Fruit fly (Drosophila melanogaster): ENCODE data around the gene CG11694.

CG11694 gene

DNA sequence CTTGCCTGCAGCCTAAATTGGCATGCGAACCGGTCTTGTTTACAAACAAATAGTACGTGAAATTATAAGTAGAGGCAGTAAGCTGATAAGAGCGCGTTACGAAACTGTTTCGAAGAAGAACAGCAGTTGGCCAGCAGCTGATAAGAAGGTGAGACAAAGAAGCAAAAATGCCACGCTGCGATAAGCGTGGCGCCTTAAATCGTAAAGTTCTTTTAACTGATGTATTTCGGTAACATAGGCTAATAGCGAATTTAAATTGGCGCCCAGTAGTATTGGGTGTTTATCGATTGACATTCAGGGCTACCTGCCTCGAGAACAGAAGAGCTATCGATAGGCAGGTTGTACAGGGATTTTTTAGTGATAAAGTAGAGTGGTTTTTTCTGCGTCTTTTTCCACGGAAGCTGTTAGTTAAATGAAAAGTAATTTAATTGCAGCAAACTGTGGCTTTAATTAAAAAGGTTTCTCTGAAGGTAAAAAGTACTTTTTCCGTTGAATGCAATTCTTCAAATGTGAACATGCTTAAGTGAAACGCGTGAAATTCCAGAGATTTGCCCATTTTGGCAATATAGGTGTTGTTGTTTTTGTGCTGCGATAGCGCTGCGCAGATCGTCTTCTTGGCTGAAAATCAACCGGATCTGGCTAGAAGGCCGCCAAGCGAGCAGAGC is 44.8 kb upstream of the CG11694 start, which contains the start of gene stck (continued):
- TF ChIP-seq fd64A (GFP tag; optimal IDR thresholded peaks at IDR 0.05) (no peak), Adf1 (GFP tag; IDR thresholded peaks at IDR 0.05) (no peak), CG14860 (GFP tag; IDR thresholded peaks at IDR 0.05; ENCODE audit: partially characterized antibody) (peak; percentile 56; the same call in 1 of the 3 replicates), BEAF-32 (GFP tag; optimal IDR thresholded peaks at IDR 0.05) (peak; percentile 81), CG10321 (GFP tag; IDR thresholded peaks at IDR 0.05) (no peak), GATAe (GFP tag; conservative IDR thresholded peaks at IDR 0.05) (peak; percentile 51; the same call in 1 of the 2 replicates), Mrtf (GFP tag; IDR thresholded peaks at IDR 0.05) (no peak), Doc3 (GFP tag; IDR thresholded peaks at IDR 0.05; ENCODE audit: partially characterized antibody) (0 out of 3 replicates have a peak, but pooled peaks have one; percentile 26), Opbp (GFP tag; IDR thresholded peaks at IDR 0.05; ENCODE audit: partially characterized antibody) (peak; percentile 61), CG7928 (GFP tag; optimal IDR thresholded peaks at IDR 0.05) (peak; percentile 96), Jarid2 (GFP tag; optimal IDR thresholded peaks at IDR 0.05) (no peak), CG2116 (GFP tag; optimal IDR thresholded peaks at IDR 0.05) (peak; percentile 87), CG2202 (tag; optimal IDR thresholded peaks at IDR 0.05) (no peak), CG33557 (GFP tag; optimal IDR thresholded peaks at IDR 0.05) (no peak), CG31441 (GFP tag; IDR thresholded peaks at IDR 0.05) (0 out of 2 replicates have a peak, but pooled peaks have one; percentile 15), sob (GFP tag; IDR thresholded peaks at IDR 0.05) (peak; percentile 40; the same call in 1 of the 2 replicates), CG13775 (GFP tag; optimal IDR thresholded peaks at IDR 0.05) (no peak), amos (GFP tag; IDR thresholded peaks at IDR 0.05; ENCODE audit: partially characterized antibody) (peak; percentile 71; the same call in 1 of the 2 replicates), dpn (GFP tag; optimal IDR thresholded peaks at IDR 0.05) (peak in 1 of 2 experiments; percentile 13), ewg (GFP tag; optimal IDR thresholded peaks at IDR 0.05) (peak; percentile 34)

DNA sequence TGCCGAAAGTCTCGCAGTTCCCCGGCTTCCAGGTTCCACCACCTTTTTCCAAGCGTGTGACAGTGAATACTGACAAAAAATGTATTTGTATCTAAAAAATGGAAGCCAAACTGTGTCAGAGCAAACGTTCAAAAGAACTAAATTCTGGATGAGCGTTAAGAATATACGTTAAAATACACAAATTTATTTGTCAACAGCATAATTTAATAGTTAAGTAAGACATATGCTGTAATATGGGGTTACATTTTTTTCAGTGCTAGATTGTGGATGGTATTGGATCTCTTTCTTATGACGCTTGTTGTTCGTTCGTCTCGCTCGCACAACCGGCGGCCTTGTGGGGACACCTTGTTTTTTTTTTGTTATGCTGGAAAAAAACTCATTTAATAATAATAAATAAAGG is 43.6 kb upstream of the CG11694 start:
- peak; percentile 97 for TF ChIP-seq CG2678 (tag; optimal IDR thresholded peaks at IDR 0.05)
- peak; percentile 90 for TF ChIP-seq fd96Cb (tag; optimal IDR thresholded peaks at IDR 0.05)
- peak; percentile 99 for TF ChIP-seq CG2120 (GFP tag; optimal IDR thresholded peaks at IDR 0.05)
- peak; percentile 96 for TF ChIP-seq CG9727 (GFP tag; optimal IDR thresholded peaks at IDR 0.05)
- TF ChIP-seq CG1792 (GFP tag; optimal IDR thresholded peaks at IDR 0.05): peak; percentile 89
- peak; percentile 87 for TF ChIP-seq Myb (GFP tag; optimal IDR thresholded peaks at IDR 0.05)
- peak; percentile 92 for TF ChIP-seq esg (GFP tag; conservative IDR thresholded peaks at IDR 0.05)
- TF ChIP-seq CG7928 (GFP tag; optimal IDR thresholded peaks at IDR 0.05): peak; percentile 79
- TF ChIP-seq trh (GFP tag; optimal IDR thresholded peaks at IDR 0.05): peak; percentile 88
- TF ChIP-seq disco-r (GFP tag; optimal IDR thresholded peaks at IDR 0.05): peak; percentile 94
- TF ChIP-seq E2f2 (GFP tag; IDR thresholded peaks at IDR 0.05): peak; percentile 76
- TF ChIP-seq CG14441 (GFP tag; IDR thresholded peaks at IDR 0.05): peak; percentile 94
- peak; percentile 12 for TF ChIP-seq lbe (GFP tag; optimal IDR thresholded peaks at IDR 0.05)
- peak; percentile 84 for TF ChIP-seq Ssrp (tag; optimal IDR thresholded peaks at IDR 0.05)
- TF ChIP-seq ssp (GFP tag; IDR thresholded peaks at IDR 0.05): peak; percentile 83
- TF ChIP-seq CG12942 (GFP tag; optimal IDR thresholded peaks at IDR 0.05): peak; percentile 91
- peak; percentile 66 for TF ChIP-seq corto (GFP tag; optimal IDR thresholded peaks at IDR 0.05)
- no peak for TF ChIP-seq Stat92E (GFP tag; optimal IDR thresholded peaks at IDR 0.05)
- peak; percentile 29 for TF ChIP-seq CG17186 (GFP tag; optimal IDR thresholded peaks at IDR 0.05)
- peak; percentile 95 for TF ChIP-seq stc (GFP tag; IDR thresholded peaks at IDR 0.05)
- TF ChIP-seq NfI (GFP tag; optimal IDR thresholded peaks at IDR 0.05): peak; percentile 96
- TF ChIP-seq CG2202 (tag; optimal IDR thresholded peaks at IDR 0.05): peak; percentile 75
- TF ChIP-seq CG1529 (GFP tag; optimal IDR thresholded peaks at IDR 0.05): peak; percentile 77
- peak; percentile 97 for TF ChIP-seq cwo (GFP tag; optimal IDR thresholded peaks at IDR 0.05)
- TF ChIP-seq jing (GFP tag; optimal IDR thresholded peaks at IDR 0.05): peak; percentile 88
- TF ChIP-seq run (tag; optimal IDR thresholded peaks at IDR 0.05): peak; percentile 88
- TF ChIP-seq Atf3 (GFP tag; optimal IDR thresholded peaks at IDR 0.05): peak; percentile 91
- peak; percentile 53 for TF ChIP-seq CG2116 (GFP tag; optimal IDR thresholded peaks at IDR 0.05)
- TF ChIP-seq prd (optimal IDR thresholded peaks at IDR 0.05): no peak
- peak; percentile 94 for TF ChIP-seq prd (GFP tag; IDR thresholded peaks at IDR 0.05)
- no peak for TF ChIP-seq fru (optimal IDR thresholded peaks at IDR 0.05)

Measured in whole organism, embryonic.